Worm (Caenorhabditis elegans) whole organism, late embryonic: ENCODE data around the gene C05A9.2.

ENCODE experiments used
- ceh-6 ChIP-seq: fragments of 200-800 bp; sonication (Bioruptor generic); optimal IDR thresholded peaks from 2 replicates; lab custom pipeline; 2018; ENCODE audit warnings: mild to moderate bottlenecking, missing genetic modification characterization, missing compliant biosample characterization
- pqm-1 ChIP-seq: sonication (generic microtip); optimal IDR thresholded peaks from 2 replicates; lab custom pipeline; 2016; ENCODE audit warnings: missing genetic modification characterization, missing compliant biosample characterization
- unc-86 ChIP-seq: sonication (generic microtip); optimal IDR thresholded peaks from 2 replicates; lab custom pipeline; 2016; ENCODE audit warnings: missing genetic modification characterization, missing compliant biosample characterization

DNA sequence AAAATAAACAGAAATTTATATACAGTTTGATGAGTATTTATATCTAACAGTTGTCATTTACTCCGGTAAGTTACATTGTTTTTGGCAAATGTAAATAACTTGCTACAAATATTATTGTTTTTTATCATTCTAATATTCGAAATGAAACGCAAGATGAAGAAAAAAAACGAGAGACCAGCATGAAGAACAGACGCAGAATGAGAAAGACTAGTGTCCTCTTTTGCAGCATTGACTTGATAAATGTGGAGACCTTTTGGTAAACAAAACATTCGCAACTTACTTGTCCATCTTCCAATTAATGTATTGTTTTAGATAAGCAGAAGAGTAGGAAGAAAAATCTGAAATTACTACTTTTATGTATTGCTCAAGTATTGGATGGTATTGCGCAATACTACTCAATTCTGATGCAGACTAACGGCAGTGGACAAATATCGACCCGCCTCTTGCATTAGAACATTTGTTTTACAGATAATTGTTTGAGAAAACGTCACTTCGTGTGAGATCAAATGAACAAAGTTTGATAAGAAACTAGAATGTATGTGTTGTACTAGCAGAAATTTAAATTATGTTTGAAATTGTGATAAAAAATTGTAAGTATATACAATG, 32.8 kb upstream of the C05A9.2 start, which contains the start of gene pgp-6:
- TF ChIP-seq ceh-6 (GFP tag; lab: Kevin White, UChicago) (no peak), pqm-1 (tag; lab: Kevin White, UChicago) (no peak), unc-86 (tag; lab: Kevin White, UChicago) (no peak)
